Worm (Caenorhabditis elegans): ENCODE measurements around the gene ZC239.17.

ZC239.17 gene

DNA sequence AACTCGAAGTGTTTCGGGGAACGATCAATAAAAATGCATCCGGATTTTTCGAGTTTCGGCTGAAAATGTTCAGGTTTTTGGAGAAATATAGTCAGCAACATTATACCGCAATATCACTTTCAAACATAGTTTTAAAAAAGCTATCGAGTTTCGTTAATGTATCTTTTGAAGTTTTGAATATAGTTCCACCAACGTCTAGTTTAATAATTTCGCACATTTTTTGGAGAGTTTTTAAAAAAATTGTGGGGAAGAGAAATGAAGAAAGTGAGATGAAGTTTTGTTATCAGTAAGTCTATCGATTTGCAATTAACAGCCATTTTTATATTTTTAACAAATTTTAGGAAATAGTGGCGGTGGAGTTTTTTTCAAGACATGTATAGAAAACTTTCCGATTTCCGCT lies at the start of gene ZC239.17:
ZC239.17 (minus strand) TSS at position 101 of the 400 bp plus-strand sequence.
- TF ChIP-seq ces-1 (GFP tag; optimal IDR thresholded peaks at IDR 0.05), result no peak
- no peak for TF ChIP-seq ztf-11 (tag; optimal IDR thresholded peaks at IDR 0.05)
- no peak for TF ChIP-seq elt-2 (tag; optimal IDR thresholded peaks at IDR 0.05)

ce11 chrII:3274923-3275322 lies 49.2 kb upstream of the ZC239.17 start, which contains the start of gene F02E11.3:
F02E11.3 (minus strand) TSS chrII:3275023.
- TF ChIP-seq nhr-77 (tag; optimal IDR thresholded peaks at IDR 0.05) (no peak), snpc-4 (tag; optimal IDR thresholded peaks at IDR 0.05) (no peak), lin-14 (GFP tag; optimal IDR thresholded peaks at IDR 0.05) (no peak), ceh-63 (GFP tag; optimal IDR thresholded peaks at IDR 0.05) (no peak), blmp-1 (tag; optimal IDR thresholded peaks at IDR 0.05) (no peak), irx-1 (tag; optimal IDR thresholded peaks at IDR 0.05) (no peak), nhr-71 (tag; optimal IDR thresholded peaks at IDR 0.05) (no peak), mep-1 (tag; optimal IDR thresholded peaks at IDR 0.05) (no peak), zip-4 (GFP tag; optimal IDR thresholded peaks at IDR 0.05) (no peak), nhr-84 (tag; optimal IDR thresholded peaks at IDR 0.05) (no peak), sup-37 (GFP tag; optimal IDR thresholded peaks at IDR 0.05) (no peak), zag-1 (tag; optimal IDR thresholded peaks at IDR 0.05) (no peak), lin-35 (GFP tag; optimal IDR thresholded peaks at IDR 0.05) (no peak), C04F5.9 (tag; optimal IDR thresholded peaks at IDR 0.05) (no peak)

ce11 chrII:3270598-3270997 lies 44.9 kb upstream of the ZC239.17 start:
- no peak for TF ChIP-seq ama-1 (optimal IDR thresholded peaks at IDR 0.05)
- TF ChIP-seq nhr-71 (tag; optimal IDR thresholded peaks at IDR 0.05), result peak; percentile 27
- no peak for TF ChIP-seq C16A3.4 (tag; optimal IDR thresholded peaks at IDR 0.05)
- no peak for TF ChIP-seq alr-1 (tag; optimal IDR thresholded peaks at IDR 0.05; ENCODE audit: borderline replicate concordance)
- no peak for TF ChIP-seq zip-4 (GFP tag; optimal IDR thresholded peaks at IDR 0.05)
- TF ChIP-seq fkh-8 (tag; optimal IDR thresholded peaks at IDR 0.05), result peak; percentile 4
- TF ChIP-seq snu-23 (GFP tag; optimal IDR thresholded peaks at IDR 0.05), result no peak
- no peak for TF ChIP-seq lin-39 (tag; optimal IDR thresholded peaks at IDR 0.05)
- no peak for TF ChIP-seq nhr-11 (tag; optimal IDR thresholded peaks at IDR 0.05)
- TF ChIP-seq lsy-2 (tag; optimal IDR thresholded peaks at IDR 0.05), result no peak
- TF ChIP-seq ceh-88 (GFP tag; IDR thresholded peaks at IDR 0.05), result no peak
- no peak for TF ChIP-seq nhr-12 (tag; optimal IDR thresholded peaks at IDR 0.05)
- TF ChIP-seq lin-35 (GFP tag; optimal IDR thresholded peaks at IDR 0.05), result no peak
- peak; percentile 59 for TF ChIP-seq dsc-1 (tag; optimal IDR thresholded peaks at IDR 0.05)
- no peak for TF ChIP-seq nhr-19 (GFP tag; conservative IDR thresholded peaks at IDR 0.05)
- no peak for TF ChIP-seq sup-37 (GFP tag; optimal IDR thresholded peaks at IDR 0.05)
- peak; percentile 9 for TF ChIP-seq mep-1 (tag; optimal IDR thresholded peaks at IDR 0.05)
- peak; percentile 26 for TF ChIP-seq unc-30 (tag; optimal IDR thresholded peaks at IDR 0.05)
- TF ChIP-seq unc-130 (tag; optimal IDR thresholded peaks at IDR 0.05), result no peak
- TF ChIP-seq aly-2 (tag; optimal IDR thresholded peaks at IDR 0.05), result no peak
- no peak for TF ChIP-seq skn-1 (tag; optimal IDR thresholded peaks at IDR 0.05)
- TF ChIP-seq sox-4 (tag; optimal IDR thresholded peaks at IDR 0.05), result no peak

- TF ChIP-seq snu-23 (GFP tag; optimal IDR thresholded peaks at IDR 0.05), result peak; percentile 3
- TF ChIP-seq nhr-19 (GFP tag; conservative IDR thresholded peaks at IDR 0.05), result 0 out of 2 replicates have a peak, but pooled peaks have one; percentile 8
- no peak for TF ChIP-seq lin-13 (GFP tag; optimal IDR thresholded peaks at IDR 0.05)
- TF ChIP-seq lsy-2 (tag; optimal IDR thresholded peaks at IDR 0.05), result peak in 1 of 2 experiments; percentile 10
- peak in 1 of 2 experiments; percentile 1 for TF ChIP-seq efl-1 (optimal IDR thresholded peaks at IDR 0.05)
- no peak for TF ChIP-seq efl-1 (GFP tag; optimal IDR thresholded peaks at IDR 0.05 in 1 of 2)
These were observed 42.1 kb upstream of the ZC239.17 start for ce11 chrII:3267815-3268214.

DNA sequence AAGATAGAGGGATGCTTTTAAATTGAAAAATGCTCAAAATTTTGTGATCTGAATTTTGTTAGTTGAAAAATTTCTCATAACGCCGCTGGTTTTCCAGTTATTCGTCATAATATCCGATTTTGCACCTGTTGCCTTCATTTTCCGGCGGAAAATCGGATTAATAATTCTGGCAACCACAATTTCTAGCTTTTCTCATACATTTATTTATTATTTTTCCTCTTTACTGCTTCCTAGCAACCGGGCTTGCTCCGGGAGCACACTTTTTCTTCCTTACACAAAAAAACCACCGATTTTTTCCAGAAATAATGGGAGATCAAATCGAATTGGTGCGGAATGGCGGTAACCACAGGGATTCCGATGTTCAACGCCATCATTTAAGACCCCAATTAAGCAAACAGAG lies 41.7 kb upstream of the ZC239.17 start, which contains the start of gene F02E11.7:
F02E11.7 (plus strand) TSS at position 301 of the 400 bp plus-strand sequence.
- TF ChIP-seq vab-15 (tag; optimal IDR thresholded peaks at IDR 0.05) (no peak), fkh-8 (tag; optimal IDR thresholded peaks at IDR 0.05) (peak; percentile 11)
